Worm (Caenorhabditis elegans) whole organism, L1 larva: ENCODE data around the gene W08A12.3.

Experiments
- aly-2 ChIP-seq: fragments of 150-350 bp; optimal IDR thresholded peaks from 2 replicates; lab custom pipeline; 2014; ENCODE audit warnings: missing biosample characterization, missing genetic modification characterization
- lin-13 ChIP-seq: fragments of 150-350 bp; optimal IDR thresholded peaks from 2 replicates; lab custom pipeline; 2014; ENCODE audit warnings: missing biosample characterization, missing genetic modification reagents, missing genetic modification characterization
- unc-130 ChIP-seq: fragments of 150-350 bp; optimal IDR thresholded peaks from 2 replicates; lab custom pipeline; 2017; ENCODE audit warnings: missing biosample characterization, missing genetic modification characterization, inconsistent platforms
- unc-86 ChIP-seq: sonication (generic microtip); optimal IDR thresholded peaks from 2 replicates; lab custom pipeline; 2016; ENCODE audit warnings: missing genetic modification characterization, missing compliant biosample characterization

DNA sequence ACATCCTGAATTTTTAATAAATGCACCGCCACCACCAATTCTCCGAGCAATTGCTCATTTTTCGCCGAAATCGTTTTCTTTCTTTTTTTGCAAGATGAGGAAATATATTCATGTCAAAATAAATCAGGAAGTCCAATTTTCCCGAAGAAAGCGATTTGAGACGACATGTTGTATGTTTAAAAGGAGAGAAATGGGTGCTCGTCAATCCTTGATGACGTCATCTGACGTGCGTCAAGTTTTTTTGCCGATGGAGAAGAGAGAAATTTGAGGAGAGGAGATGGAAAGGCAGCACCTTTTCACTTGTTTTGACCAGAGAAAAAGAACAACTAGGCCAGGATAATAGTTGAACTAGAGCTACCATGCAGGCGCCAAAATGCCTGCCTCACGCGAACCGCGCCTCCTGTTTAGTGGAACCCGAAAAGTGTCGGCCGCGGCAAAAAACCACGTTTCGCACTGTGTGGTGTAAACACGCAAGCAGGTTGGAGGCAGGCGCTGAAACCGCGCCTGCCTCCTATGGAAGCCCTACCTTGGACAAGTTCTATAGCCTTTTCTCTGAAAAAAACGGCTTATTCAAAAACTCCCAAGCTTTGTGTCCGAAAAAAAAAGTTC is 33.7 kb downstream of the W08A12.3 start:
- peak; percentile 65 for TF ChIP-seq unc-86 (tag; lab: Kevin White, UChicago)
- TF ChIP-seq aly-2 (tag; lab: Kevin White, UChicago): no peak
- TF ChIP-seq lin-13 (GFP tag; lab: Kevin White, UChicago): no peak
- TF ChIP-seq unc-130 (tag; lab: Kevin White, UChicago): no peak
